Worm (Caenorhabditis elegans): Measurements from ENCODE around the gene zip-2.
A peak's percentile ranks its signal among the peaks of the same experiment; 100 is the strongest.

The zip-2 gene

DNA sequence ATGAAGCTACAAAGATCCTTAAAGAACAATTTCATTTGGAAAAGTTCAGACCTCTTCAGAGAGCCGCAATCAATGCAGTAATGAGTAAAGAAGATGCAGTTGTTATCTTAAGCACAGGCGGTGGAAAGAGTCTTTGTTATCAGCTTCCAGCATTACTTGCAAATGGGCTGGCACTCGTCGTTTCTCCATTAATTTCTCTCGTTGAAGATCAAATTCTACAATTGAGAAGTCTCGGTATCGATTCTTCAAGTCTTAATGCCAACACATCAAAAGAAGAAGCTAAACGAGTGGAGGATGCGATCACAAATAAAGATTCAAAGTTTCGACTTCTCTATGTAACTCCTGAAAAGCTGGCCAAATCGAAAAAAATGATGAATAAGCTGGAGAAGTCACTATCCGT lies 24.1 kb downstream of the zip-2 start:
- TF ChIP-seq klf-2 (GFP tag; conservative IDR thresholded peaks at IDR 0.05) (no peak), ztf-29 (GFP tag; IDR thresholded peaks at IDR 0.05) (no peak), ref-1 (GFP tag; conservative IDR thresholded peaks at IDR 0.05) (no peak), cog-1 (tag; optimal IDR thresholded peaks at IDR 0.05) (no peak), ztf-23 (GFP tag; IDR thresholded peaks at IDR 0.05) (no peak), T22C8.4 (GFP tag; IDR thresholded peaks at IDR 0.05) (no peak), med-1 (GFP tag; optimal IDR thresholded peaks at IDR 0.05; ENCODE audit: insufficient read depth) (no peak), flt-1 (GFP tag; IDR thresholded peaks at IDR 0.05) (no peak), tab-1 (GFP tag; IDR thresholded peaks at IDR 0.05) (no peak)

DNA sequence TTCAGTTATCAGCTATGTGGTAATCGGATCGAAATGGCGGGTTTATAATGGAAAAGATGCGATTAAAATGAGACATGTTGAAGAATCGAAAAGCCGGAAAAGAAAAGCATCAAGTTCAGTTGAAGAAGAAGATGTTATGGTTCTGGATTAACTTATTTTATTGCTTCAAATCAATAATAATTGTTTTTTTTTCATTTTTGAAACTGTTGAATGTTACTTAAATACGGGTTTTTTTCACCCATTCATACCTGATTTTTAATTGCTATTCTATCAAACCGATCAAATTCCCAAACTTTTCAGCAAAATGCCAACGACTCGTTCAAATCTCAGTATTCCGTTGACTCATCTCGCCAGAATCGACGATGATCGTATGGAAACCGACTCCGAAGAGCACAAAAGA lies 27.1 kb downstream of the zip-2 start, which contains the start of gene exos-4.2:
Gene exos-4.2, plus strand, starts transcription at position 301 of the 400 bp plus-strand sequence.
- no peak for TF ChIP-seq tab-1 (GFP tag; IDR thresholded peaks at IDR 0.05)
- TF ChIP-seq flt-1 (GFP tag; IDR thresholded peaks at IDR 0.05), result no peak
- no peak for TF ChIP-seq T22C8.4 (GFP tag; IDR thresholded peaks at IDR 0.05)
- TF ChIP-seq klf-2 (GFP tag; conservative IDR thresholded peaks at IDR 0.05), result no peak
- no peak for TF ChIP-seq med-1 (GFP tag; optimal IDR thresholded peaks at IDR 0.05; ENCODE audit: insufficient read depth)
- TF ChIP-seq ref-1 (GFP tag; conservative IDR thresholded peaks at IDR 0.05), result no peak
- no peak for TF ChIP-seq cog-1 (tag; optimal IDR thresholded peaks at IDR 0.05)
- TF ChIP-seq ztf-23 (GFP tag; IDR thresholded peaks at IDR 0.05), result no peak
- no peak for TF ChIP-seq ztf-29 (GFP tag; IDR thresholded peaks at IDR 0.05)

DNA sequence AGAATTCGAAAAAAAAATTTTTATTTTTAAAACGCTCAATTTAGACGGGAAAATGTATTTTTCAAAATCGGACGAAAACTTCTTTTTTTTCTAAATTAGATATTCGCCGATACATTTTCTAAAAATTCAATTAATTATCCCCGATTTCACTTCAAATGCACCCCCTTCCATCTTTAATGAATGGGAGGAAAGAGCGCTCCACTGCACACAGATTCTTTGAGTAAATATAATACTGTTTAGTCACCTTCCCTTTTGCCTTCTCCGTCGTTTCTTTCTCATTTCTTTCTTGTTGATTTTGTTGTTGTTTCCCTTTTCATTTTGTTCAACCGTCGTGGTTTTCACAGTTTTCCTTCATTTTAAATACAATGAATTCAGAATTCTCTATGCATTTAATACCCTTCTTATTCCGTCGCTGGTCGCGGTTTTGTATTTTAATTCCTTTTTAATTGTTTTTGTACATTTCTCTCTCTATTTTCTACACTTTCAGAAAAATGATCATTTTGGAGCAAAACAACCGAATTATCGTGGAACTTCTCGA lies 29.1 kb downstream of the zip-2 start, which contains the start of gene arx-4:
Gene arx-4, plus strand, starts transcription at position 488 of the 538 bp plus-strand sequence.
- TF ChIP-seq ztf-23 (GFP tag; IDR thresholded peaks at IDR 0.05) (no peak), ztf-29 (GFP tag; IDR thresholded peaks at IDR 0.05) (no peak), T22C8.4 (GFP tag; IDR thresholded peaks at IDR 0.05) (no peak), klf-2 (GFP tag; conservative IDR thresholded peaks at IDR 0.05) (no peak), cog-1 (tag; optimal IDR thresholded peaks at IDR 0.05) (no peak)

DNA sequence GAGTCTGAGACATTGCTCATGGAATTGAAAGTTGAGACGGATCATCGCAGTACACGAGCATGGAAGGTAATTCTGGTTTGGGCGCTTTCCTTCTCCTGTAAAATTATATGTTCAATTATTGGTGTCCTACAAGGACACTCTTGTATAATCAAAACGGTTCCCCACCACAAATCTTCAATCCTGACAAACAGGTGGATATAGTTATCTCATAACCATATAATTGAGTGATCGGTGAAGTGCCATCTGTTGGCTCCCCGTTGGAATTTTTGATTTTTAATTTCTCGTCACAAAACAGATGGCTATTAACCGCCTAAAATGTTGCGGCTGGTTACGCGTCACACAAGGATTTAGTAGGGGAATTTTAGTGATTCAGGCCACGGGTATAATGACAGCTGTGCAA lies 36.1 kb downstream of the zip-2 start:
- no peak for TF ChIP-seq med-1 (GFP tag; optimal IDR thresholded peaks at IDR 0.05; ENCODE audit: insufficient read depth)
- no peak for TF ChIP-seq T22C8.4 (GFP tag; IDR thresholded peaks at IDR 0.05)
- no peak for TF ChIP-seq ztf-23 (GFP tag; IDR thresholded peaks at IDR 0.05)
- TF ChIP-seq ztf-29 (GFP tag; IDR thresholded peaks at IDR 0.05), result no peak
- no peak for TF ChIP-seq tab-1 (GFP tag; IDR thresholded peaks at IDR 0.05)
- no peak for TF ChIP-seq cog-1 (tag; optimal IDR thresholded peaks at IDR 0.05)
- TF ChIP-seq ref-1 (GFP tag; conservative IDR thresholded peaks at IDR 0.05), result no peak
- no peak for TF ChIP-seq klf-2 (GFP tag; conservative IDR thresholded peaks at IDR 0.05)
- TF ChIP-seq flt-1 (GFP tag; IDR thresholded peaks at IDR 0.05), result no peak

DNA sequence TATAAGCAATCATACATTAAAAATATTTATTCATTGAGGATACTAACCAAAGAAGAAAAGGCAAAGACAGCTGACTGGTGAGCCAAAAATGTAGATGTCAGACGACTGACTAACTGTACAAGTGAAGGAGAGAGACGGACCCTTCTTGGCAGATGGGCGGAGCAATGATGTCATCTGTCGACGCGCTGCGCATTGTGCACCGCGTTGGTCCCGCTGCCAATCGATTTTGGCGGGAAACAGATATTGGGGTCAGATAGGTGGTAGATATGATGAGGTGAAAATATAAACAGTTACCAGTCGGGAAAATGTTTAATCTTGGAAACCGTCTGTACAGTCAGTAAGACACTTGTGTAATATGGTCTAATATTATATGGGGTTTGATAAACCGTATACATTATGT lies 37.1 kb downstream of the zip-2 start, which contains the start of gene T24C4.2:
Gene T24C4.2, minus strand, starts transcription at position 101 of the 400 bp plus-strand sequence.
- TF ChIP-seq ztf-23 (GFP tag; IDR thresholded peaks at IDR 0.05), result no peak
- TF ChIP-seq T22C8.4 (GFP tag; IDR thresholded peaks at IDR 0.05), result 0 out of 2 replicates have a peak, but pooled peaks have one; percentile 19

DNA sequence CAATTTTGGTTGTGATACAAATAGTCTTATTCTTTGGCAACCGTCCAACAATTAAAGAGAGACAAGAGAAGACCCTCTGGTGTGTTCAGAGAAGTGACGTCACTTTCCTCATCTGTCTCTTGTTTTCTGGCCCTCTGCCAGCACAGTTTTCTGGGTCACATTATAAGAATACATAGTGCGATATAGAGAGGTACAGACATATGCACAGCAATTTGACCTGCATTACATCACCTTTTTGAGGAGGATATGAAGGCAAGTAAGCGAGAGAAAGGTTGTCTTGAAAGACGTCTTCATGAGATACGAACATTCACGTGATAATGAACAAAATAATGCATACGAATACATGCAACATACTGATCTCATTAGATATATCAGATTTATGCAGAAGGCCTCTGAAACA lies 37.8 kb downstream of the zip-2 start:
- TF ChIP-seq flt-1 (GFP tag; IDR thresholded peaks at IDR 0.05), result no peak
- no peak for TF ChIP-seq ztf-23 (GFP tag; IDR thresholded peaks at IDR 0.05)
- TF ChIP-seq tab-1 (GFP tag; IDR thresholded peaks at IDR 0.05), result no peak
- TF ChIP-seq ref-1 (GFP tag; conservative IDR thresholded peaks at IDR 0.05), result no peak
- no peak for TF ChIP-seq cog-1 (tag; optimal IDR thresholded peaks at IDR 0.05)
- no peak for TF ChIP-seq klf-2 (GFP tag; conservative IDR thresholded peaks at IDR 0.05)
- no peak for TF ChIP-seq ztf-29 (GFP tag; IDR thresholded peaks at IDR 0.05)
- TF ChIP-seq T22C8.4 (GFP tag; IDR thresholded peaks at IDR 0.05), result no peak
- no peak for TF ChIP-seq med-1 (GFP tag; optimal IDR thresholded peaks at IDR 0.05; ENCODE audit: insufficient read depth)

DNA sequence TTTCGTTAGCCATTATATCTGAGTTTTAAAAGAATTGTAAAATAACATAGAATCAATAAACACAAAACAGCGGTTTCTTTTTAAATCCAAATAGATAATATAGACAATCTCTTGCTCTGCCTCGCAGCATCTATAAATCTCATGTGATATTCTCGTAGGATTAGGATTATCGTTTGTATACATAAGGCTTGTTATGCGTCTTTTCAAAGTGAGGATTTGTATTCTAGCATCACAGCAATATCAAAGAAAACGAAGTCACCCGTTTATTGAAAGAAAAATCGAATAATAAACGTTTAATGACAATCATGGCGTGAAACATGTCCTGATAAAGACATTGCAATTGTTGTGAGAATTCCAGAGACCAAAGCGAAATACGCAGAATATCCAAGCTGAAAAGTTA lies 39.6 kb downstream of the zip-2 start, which contains the start of the genes T24C4.3 and clc-20:
Gene T24C4.3, minus strand, starts transcription at position 101 of the 400 bp plus-strand sequence.
Gene clc-20, plus strand, starts transcription at position 211 of the 400 bp plus-strand sequence.
- TF ChIP-seq ref-1 (GFP tag; conservative IDR thresholded peaks at IDR 0.05) (no peak), tab-1 (GFP tag; IDR thresholded peaks at IDR 0.05) (no peak), T22C8.4 (GFP tag; IDR thresholded peaks at IDR 0.05) (no peak), flt-1 (GFP tag; IDR thresholded peaks at IDR 0.05) (no peak), med-1 (GFP tag; optimal IDR thresholded peaks at IDR 0.05; ENCODE audit: insufficient read depth) (no peak), ztf-23 (GFP tag; IDR thresholded peaks at IDR 0.05) (no peak), ztf-29 (GFP tag; IDR thresholded peaks at IDR 0.05) (no peak), klf-2 (GFP tag; conservative IDR thresholded peaks at IDR 0.05) (no peak), cog-1 (tag; optimal IDR thresholded peaks at IDR 0.05) (no peak)

DNA sequence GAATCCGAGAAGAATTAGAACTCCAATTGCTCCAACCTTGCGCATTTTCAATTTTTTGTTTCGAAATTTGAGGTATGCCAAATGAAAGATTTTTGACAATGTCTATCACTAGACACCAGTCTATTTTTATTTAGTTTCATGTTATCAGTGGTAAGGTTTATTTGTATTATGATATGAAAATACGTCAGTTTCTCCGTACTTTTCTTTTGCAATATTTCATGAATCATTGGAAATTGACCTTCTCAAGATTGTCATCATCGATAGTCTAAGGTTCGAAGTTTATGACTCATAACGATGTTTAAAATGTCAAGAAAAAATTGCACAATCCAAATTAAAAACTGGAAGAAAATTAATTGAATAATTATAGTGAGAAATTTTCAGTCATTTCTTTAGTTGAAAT lies 40.6 kb downstream of the zip-2 start, which contains the start of gene clc-19:
Gene clc-19, minus strand, starts transcription at position 135 of the 400 bp plus-strand sequence.
- TF ChIP-seq cog-1 (tag; optimal IDR thresholded peaks at IDR 0.05), result no peak
- no peak for TF ChIP-seq T22C8.4 (GFP tag; IDR thresholded peaks at IDR 0.05)
- TF ChIP-seq flt-1 (GFP tag; IDR thresholded peaks at IDR 0.05), result no peak
- TF ChIP-seq klf-2 (GFP tag; conservative IDR thresholded peaks at IDR 0.05), result no peak
- no peak for TF ChIP-seq ref-1 (GFP tag; conservative IDR thresholded peaks at IDR 0.05)
- no peak for TF ChIP-seq ztf-29 (GFP tag; IDR thresholded peaks at IDR 0.05)

DNA sequence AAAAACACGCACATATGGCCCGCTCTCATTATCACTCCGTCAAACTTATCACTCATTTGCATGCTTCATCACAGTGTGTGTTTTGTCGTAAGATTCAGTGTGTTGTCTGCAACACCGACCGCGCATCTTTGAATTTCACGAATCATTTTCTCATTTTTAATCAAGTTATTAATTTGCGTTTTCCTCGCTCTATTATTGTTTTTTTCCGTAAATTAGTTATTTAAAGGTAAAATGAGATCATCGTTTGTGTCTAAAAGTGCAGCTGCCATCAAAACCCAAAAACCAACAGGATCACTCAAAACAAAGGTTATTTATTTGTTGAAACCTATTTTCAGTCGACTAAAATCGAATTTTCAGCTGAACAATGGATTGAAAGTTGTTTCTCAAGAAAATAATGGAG lies 46.9 kb downstream of the zip-2 start, which contains the start of the genes T24C4.5 and ucr-2.3:
Gene T24C4.5, minus strand, starts transcription at position 101 of the 400 bp plus-strand sequence.
Gene ucr-2.3, plus strand, starts transcription at position 227 of the 400 bp plus-strand sequence.
- TF ChIP-seq T22C8.4 (GFP tag; IDR thresholded peaks at IDR 0.05) (no peak), cog-1 (tag; optimal IDR thresholded peaks at IDR 0.05) (no peak), ztf-29 (GFP tag; IDR thresholded peaks at IDR 0.05) (no peak), tab-1 (GFP tag; IDR thresholded peaks at IDR 0.05) (no peak), klf-2 (GFP tag; conservative IDR thresholded peaks at IDR 0.05) (no peak), flt-1 (GFP tag; IDR thresholded peaks at IDR 0.05) (no peak)

DNA sequence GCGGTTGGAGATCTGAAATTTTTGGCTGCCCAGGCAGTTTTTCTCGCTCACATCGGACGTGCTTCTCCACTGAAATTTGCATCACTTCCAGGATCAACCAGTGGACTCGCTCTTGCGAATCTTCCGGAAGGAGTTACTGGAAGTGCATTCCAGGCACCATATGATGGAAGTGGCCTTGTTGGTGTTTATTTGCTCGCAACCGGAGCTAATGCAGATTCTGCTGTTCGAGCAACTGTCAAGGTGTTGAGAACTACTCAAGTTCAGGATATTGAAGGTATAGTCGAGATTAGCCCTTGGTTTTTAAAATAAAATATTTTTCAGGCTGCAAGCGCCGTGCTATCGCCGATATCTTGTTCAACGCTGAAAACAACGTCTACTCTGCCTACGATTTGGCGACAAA lies 48.1 kb downstream of the zip-2 start:
- no peak for TF ChIP-seq med-1 (GFP tag; optimal IDR thresholded peaks at IDR 0.05; ENCODE audit: insufficient read depth)
- no peak for TF ChIP-seq flt-1 (GFP tag; IDR thresholded peaks at IDR 0.05)
- TF ChIP-seq klf-2 (GFP tag; conservative IDR thresholded peaks at IDR 0.05), result no peak
- no peak for TF ChIP-seq ztf-23 (GFP tag; IDR thresholded peaks at IDR 0.05)
- TF ChIP-seq tab-1 (GFP tag; IDR thresholded peaks at IDR 0.05), result no peak
- no peak for TF ChIP-seq T22C8.4 (GFP tag; IDR thresholded peaks at IDR 0.05)
- no peak for TF ChIP-seq cog-1 (tag; optimal IDR thresholded peaks at IDR 0.05)
- TF ChIP-seq ref-1 (GFP tag; conservative IDR thresholded peaks at IDR 0.05), result no peak
- TF ChIP-seq ztf-29 (GFP tag; IDR thresholded peaks at IDR 0.05), result no peak
